Fruit fly (Drosophila melanogaster): Measurements from ENCODE around the gene tadr.

Gene tadr

DNA sequence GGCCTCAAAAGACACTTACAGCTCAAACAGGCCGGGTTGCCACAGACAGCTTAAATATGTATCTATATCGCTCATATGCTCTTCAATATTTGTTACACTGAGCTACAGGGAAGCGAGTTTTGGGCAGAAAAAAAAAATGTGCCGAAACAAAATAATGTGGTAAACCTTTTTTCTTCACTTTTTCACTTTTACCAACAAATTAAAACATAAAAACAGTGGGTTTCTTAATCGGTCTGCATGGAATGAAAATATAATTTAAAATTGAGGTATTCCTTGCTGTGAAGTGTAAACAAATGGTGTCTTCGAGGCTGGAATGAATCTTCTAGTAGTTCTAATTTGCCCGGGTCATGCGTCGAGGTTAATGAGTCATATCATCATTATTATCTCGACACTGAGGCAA is 36.5 kb upstream of the tadr start (continued):
- TF ChIP-seq CG12391 (tag; optimal IDR thresholded peaks at IDR 0.05) (peak; percentile 70), Ets97D (GFP tag; optimal IDR thresholded peaks at IDR 0.05) (peak; percentile 5), CG32532 (GFP tag; IDR thresholded peaks at IDR 0.05) (peak; percentile 71), CoRest (tag; optimal IDR thresholded peaks at IDR 0.05) (peak; percentile 68), sens (GFP tag) (peak; percentile 92), jigr1 (GFP tag; IDR thresholded peaks at IDR 0.05) (no peak), fd102C (GFP tag; optimal IDR thresholded peaks at IDR 0.05) (no peak), CG6175 (GFP tag; IDR thresholded peaks at IDR 0.05) (no peak), sob (GFP tag; IDR thresholded peaks at IDR 0.05) (peak; percentile 74), HLHmδ (GFP tag; optimal IDR thresholded peaks at IDR 0.05) (no peak), ATbp (GFP tag; optimal IDR thresholded peaks at IDR 0.05) (peak; percentile 54), CG7928 (GFP tag; optimal IDR thresholded peaks at IDR 0.05) (no peak), CG18619 (GFP tag; optimal IDR thresholded peaks at IDR 0.05) (peak; percentile 58), CG1832 (GFP tag; optimal IDR thresholded peaks at IDR 0.05) (no peak), Sox100B (GFP tag; optimal IDR thresholded peaks at IDR 0.05) (peak; percentile 43), yki (optimal IDR thresholded peaks at IDR 0.05) (no peak), sr (GFP tag; IDR thresholded peaks at IDR 0.05) (no peak), CG7357 (GFP tag; IDR thresholded peaks at IDR 0.05) (no peak; the same call in 2 of the 3 replicates), CG1024 (GFP tag; IDR thresholded peaks at IDR 0.05) (peak; percentile 21; the same call in 1 of the 2 replicates), Hand (GFP tag; optimal IDR thresholded peaks at IDR 0.05) (no peak), CG17361 (GFP tag; IDR thresholded peaks at IDR 0.05) (peak; percentile 75), sens-2 (GFP tag; IDR thresholded peaks at IDR 0.05) (no peak), lmd (GFP tag; IDR thresholded peaks at IDR 0.05) (peak; percentile 71), CG4404 (GFP tag; IDR thresholded peaks at IDR 0.05) (peak; percentile 19; the same call in 1 of the 2 replicates), CG11696 (GFP tag; IDR thresholded peaks at IDR 0.05) (peak; percentile 30; the same call in 1 of the 2 replicates), CHES-1-like (GFP tag; optimal IDR thresholded peaks at IDR 0.05) (peak; percentile 44), Gsc (GFP tag; IDR thresholded peaks at IDR 0.05) (no peak), Oaz (GFP tag; IDR thresholded peaks at IDR 0.05) (0 out of 2 replicates have a peak, but pooled peaks have one; percentile 14), dmrt99B (tag; optimal IDR thresholded peaks at IDR 0.05) (peak; percentile 67), chm (GFP tag; IDR thresholded peaks at IDR 0.05) (peak; percentile 65; the same call in 1 of the 2 replicates), CG7987 (GFP tag; optimal IDR thresholded peaks at IDR 0.05) (no peak), Dll (GFP tag; IDR thresholded peaks at IDR 0.05; ENCODE audit: partially characterized antibody) (no peak), CG2120 (GFP tag; optimal IDR thresholded peaks at IDR 0.05) (peak; percentile 75), kay (GFP tag; optimal IDR thresholded peaks at IDR 0.05) (peak; percentile 60), CG3163 (GFP tag; optimal IDR thresholded peaks at IDR 0.05) (no peak), Fer2 (tag; optimal IDR thresholded peaks at IDR 0.05) (no peak), repo (GFP tag; optimal IDR thresholded peaks at IDR 0.05) (peak; percentile 5), rib (GFP tag; IDR thresholded peaks at IDR 0.05) (no peak), Ravus (GFP tag; IDR thresholded peaks at IDR 0.05) (no peak), h (optimal IDR thresholded peaks at IDR 0.05) (no peak), CG15073 (GFP tag; optimal IDR thresholded peaks at IDR 0.05) (no peak), CG12155 (GFP tag; optimal IDR thresholded peaks at IDR 0.05) (peak; percentile 46), CG17612 (GFP tag; IDR thresholded peaks at IDR 0.05) (no peak), grn (GFP tag; optimal IDR thresholded peaks at IDR 0.05) (no peak), ro (GFP tag; IDR thresholded peaks at IDR 0.05) (peak; percentile 18; the same call in 1 of the 2 replicates), crc (GFP tag; optimal IDR thresholded peaks at IDR 0.05) (peak; percentile 51), cg (GFP tag; optimal IDR thresholded peaks at IDR 0.05) (no peak), CG12299 (tag; optimal IDR thresholded peaks at IDR 0.05) (no peak), Trl (optimal IDR thresholded peaks at IDR 0.05) (no peak), Trl (GFP tag; optimal IDR thresholded peaks at IDR 0.05) (peak; percentile 49), CG17385 (GFP tag; optimal IDR thresholded peaks at IDR 0.05) (peak; percentile 8), Dp (GFP tag; optimal IDR thresholded peaks at IDR 0.05) (no peak), ems (GFP tag; optimal IDR thresholded peaks at IDR 0.05) (peak; percentile 47)

Data from whole organism, embryonic.